Worm (Caenorhabditis elegans) whole organism, late embryonic: ENCODE data around the gene F14H12.2.

Experiments used
- Y22D7AL.16 ChIP-seq: sonication (generic microtip); optimal IDR thresholded peaks from 2 replicates; lab custom pipeline; 2016; ENCODE audit warnings: missing genetic modification characterization, missing compliant biosample characterization
- ceh-24 ChIP-seq: sonication (generic microtip); optimal IDR thresholded peaks from 2 replicates; lab custom pipeline; 2016; ENCODE audit warnings: mild to moderate bottlenecking, missing genetic modification characterization, missing compliant biosample characterization
- pha-2 ChIP-seq: sonication (generic microtip); optimal IDR thresholded peaks from 2 replicates; lab custom pipeline; 2017; ENCODE audit warnings: mild to moderate bottlenecking, missing genetic modification characterization, missing compliant biosample characterization
- sdc-2 ChIP-seq: sonication (generic microtip); optimal IDR thresholded peaks from 2 replicates; lab custom pipeline; 2016; ENCODE audit warnings: missing genotype, missing genetic modification characterization, missing compliant biosample characterization
- zip-5 ChIP-seq: sonication (generic microtip); optimal IDR thresholded peaks from 2 replicates; lab custom pipeline; 2016; ENCODE audit warnings: missing genetic modification characterization, missing compliant biosample characterization

DNA sequence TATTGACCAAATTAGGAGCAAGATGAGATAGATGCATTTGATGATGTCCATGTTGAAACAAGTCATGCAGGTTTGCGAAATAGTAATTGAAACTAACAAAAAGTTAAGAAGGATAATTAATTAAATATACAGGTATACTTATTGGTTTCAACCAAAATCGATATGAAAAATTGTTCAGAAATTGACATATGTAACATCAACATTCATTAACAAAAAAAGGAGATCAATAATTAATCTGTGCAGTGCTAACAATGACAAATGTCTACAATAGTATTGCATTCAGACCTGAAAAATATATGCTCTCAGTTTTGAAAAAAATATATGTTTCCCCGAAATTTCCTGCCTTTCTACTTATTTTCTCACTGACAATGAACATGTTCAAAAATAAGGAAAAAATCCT lies 18.5 kb downstream of the F14H12.2 start, which contains the start of gene R160.4:
- no peak for TF ChIP-seq zip-5 (tag; lab: Kevin White, UChicago)
- no peak for TF ChIP-seq sdc-2 (tag; lab: Kevin White, UChicago)
- no peak for TF ChIP-seq Y22D7AL.16 (tag; lab: Kevin White, UChicago)
- no peak for TF ChIP-seq ceh-24 (tag; lab: Kevin White, UChicago)
- no peak for TF ChIP-seq pha-2 (tag; lab: Kevin White, UChicago)
